Worm (Caenorhabditis elegans): Measurements from ENCODE around the gene F35C11.5.

ce11 chrII:8223422-8223821, 30.1 kb upstream of the F35C11.5 start:
- no peak for TF ChIP-seq flt-1 (GFP tag; IDR thresholded peaks at IDR 0.05)
- no peak for TF ChIP-seq klf-2 (GFP tag; conservative IDR thresholded peaks at IDR 0.05)
